Fruit fly (Drosophila melanogaster) whole organism, embryonic: ENCODE measurements around the gene CG7025.

Experiments
- Bdp1 ChIP-seq: fragments of 200-800 bp; sonication (Bioruptor generic); optimal IDR thresholded peaks from 3 replicates; lab custom pipeline; 2016; ENCODE audit warnings: missing biosample characterization, missing genetic modification characterization
- CG1024 ChIP-seq: fragments of 200-800 bp; sonication (Bioruptor generic); IDR thresholded peaks from 2 replicates; pipeline ENCODE4 v1.3.6; 2022; ENCODE audit warnings: missing biosample characterization, missing genetic modification characterization
- CG10267 ChIP-seq: fragments of 200-800 bp; sonication (Bioruptor generic); optimal IDR thresholded peaks from 2 replicates; lab custom pipeline; 2018; ENCODE audit warnings: missing biosample characterization, mild to moderate bottlenecking, missing genetic modification characterization, moderate library complexity
- CG10431 ChIP-seq: fragments of 200-800 bp; sonication (Bioruptor generic); optimal IDR thresholded peaks from 3 replicates; lab custom pipeline; 2018; ENCODE audit warnings: missing biosample characterization, mild to moderate bottlenecking, missing genetic modification characterization
- CG11695 ChIP-seq: fragments of 200-800 bp; sonication (Bioruptor generic); IDR thresholded peaks from 3 replicates; pipeline ENCODE4 v1.3.6; 2022; ENCODE audit warnings: missing biosample characterization, missing genetic modification characterization
- CG12104 ChIP-seq: fragments of 200-800 bp; sonication (Bioruptor generic); optimal IDR thresholded peaks from 3 replicates; lab custom pipeline; 2016; ENCODE audit warnings: missing biosample characterization, missing genetic modification characterization
- CG12769 ChIP-seq: fragments of 200-800 bp; sonication (Bioruptor generic); optimal IDR thresholded peaks from 2 replicates; lab custom pipeline; 2019; ENCODE audit warnings: missing biosample characterization, mild to moderate bottlenecking, missing genetic modification characterization, moderate library complexity
- CG13775 ChIP-seq: fragments of 200-800 bp; sonication (Bioruptor generic); optimal IDR thresholded peaks from 3 replicates; lab custom pipeline; 2017; ENCODE audit warnings: missing biosample characterization, mild to moderate bottlenecking, missing genetic modification characterization
- CG15479 ChIP-seq: fragments of 200-800 bp; sonication (Bioruptor generic); optimal IDR thresholded peaks from 3 replicates; lab custom pipeline; 2019; ENCODE audit warnings: missing biosample characterization, mild to moderate bottlenecking, missing genetic modification characterization, moderate library complexity
- CG16815 ChIP-seq: fragments of 200-800 bp; sonication (Bioruptor generic); optimal IDR thresholded peaks from 3 replicates; lab custom pipeline; 2017; ENCODE audit warnings: missing biosample characterization, mild to moderate bottlenecking, missing genetic modification characterization
- CG17359 ChIP-seq: fragments of 200-800 bp; sonication (Bioruptor generic); optimal IDR thresholded peaks from 3 replicates; lab custom pipeline; 2018; ENCODE audit warnings: missing biosample characterization, mild to moderate bottlenecking, missing genetic modification characterization, moderate library complexity
- CG2120 ChIP-seq: fragments of 200-800 bp; sonication (Bioruptor generic); optimal IDR thresholded peaks from 3 replicates; lab custom pipeline; 2016; ENCODE audit warnings: missing biosample characterization, missing genetic modification characterization
- CG2202 ChIP-seq: fragments of 200-800 bp; sonication (Bioruptor generic); optimal IDR thresholded peaks from 2 replicates; lab custom pipeline; 2018; ENCODE audit warnings: missing biosample characterization, mild to moderate bottlenecking, missing genetic modification characterization
- CG34422 ChIP-seq: fragments of 200-800 bp; sonication (Bioruptor generic); IDR thresholded peaks from 3 replicates; pipeline ENCODE4 v1.3.6; 2022; ENCODE audit warnings: missing biosample characterization, missing genetic modification characterization
- CG3838 ChIP-seq: fragments of 200-800 bp; sonication (Bioruptor generic); optimal IDR thresholded peaks from 3 replicates; lab custom pipeline; 2016; ENCODE audit warnings: missing biosample characterization, missing genetic modification characterization
- CG3847 ChIP-seq: fragments of 200-800 bp; sonication (Bioruptor generic); IDR thresholded peaks from 2 replicates; pipeline ENCODE4 v1.3.6; 2022; ENCODE audit warnings: missing biosample characterization, missing genetic modification characterization
- CG4424 ChIP-seq: fragments of 200-800 bp; sonication (Bioruptor generic); optimal IDR thresholded peaks from 3 replicates; lab custom pipeline; 2016; ENCODE audit warnings: missing biosample characterization, missing genetic modification characterization
- CG5180 ChIP-seq: fragments of 200-800 bp; sonication (Bioruptor generic); optimal IDR thresholded peaks from 3 replicates; lab custom pipeline; 2017; ENCODE audit warnings: missing biosample characterization, missing genetic modification characterization, mild to moderate bottlenecking, moderate library complexity, missing genetic modification reagents
- CG6654 ChIP-seq: fragments of 200-800 bp; sonication (Bioruptor generic); optimal IDR thresholded peaks from 2 replicates; lab custom pipeline; 2017; ENCODE audit warnings: missing biosample characterization, mild to moderate bottlenecking, missing genetic modification characterization
- CG6854 ChIP-seq: fragments of 200-800 bp; sonication (Bioruptor generic); optimal IDR thresholded peaks from 3 replicates; lab custom pipeline; 2017; ENCODE audit warnings: missing biosample characterization, mild to moderate bottlenecking, missing genetic modification characterization
- CG7271 ChIP-seq: fragments of 200-800 bp; sonication (Bioruptor generic); optimal IDR thresholded peaks from 2 replicates; lab custom pipeline; 2018; ENCODE audit warnings: missing biosample characterization, mild to moderate bottlenecking, missing genetic modification characterization, moderate library complexity
- Eip74EF ChIP-seq, 2 experiments: fragments of 200-800 bp in 1 of 2; fragments of >200 bp in 1 of 2; sonication (Bioruptor generic) in 1 of 2; optimal IDR thresholded peaks; 2 replicates each; lab custom pipeline; 2017 to 2019; ENCODE audit warnings: missing biosample characterization in 2 of 2, missing genetic modification characterization in 2 of 2, mild to moderate bottlenecking in 1 of 2, moderate library complexity in 1 of 2
- Ets65A ChIP-seq: fragments of 200-800 bp; sonication (Bioruptor generic); peaks from one replicate; lab custom pipeline; 2016; ENCODE audit warnings: missing biosample characterization, missing genetic modification characterization
- HmgZ ChIP-seq: fragments of 200-800 bp; sonication (Bioruptor generic); optimal IDR thresholded peaks from 2 replicates; lab custom pipeline; 2018; ENCODE audit warnings: missing biosample characterization, mild to moderate bottlenecking, missing genetic modification characterization
- Hr39 ChIP-seq: fragments of >200 bp; optimal IDR thresholded peaks from 2 replicates; lab custom pipeline; 2017
- NK7.1 ChIP-seq: fragments of 200-800 bp; sonication (Bioruptor generic); optimal IDR thresholded peaks from 3 replicates; lab custom pipeline; 2016; ENCODE audit warnings: missing biosample characterization, missing genetic modification characterization
- Nf-YA ChIP-seq: fragments of 200-800 bp; sonication (Bioruptor generic); IDR thresholded peaks from 2 replicates; pipeline ENCODE4 v1.3.6; 2022; ENCODE audit warnings: missing biosample characterization, missing genetic modification characterization
- Rfx ChIP-seq: fragments of 200-800 bp; sonication (Bioruptor generic); IDR thresholded peaks from 2 replicates; pipeline ENCODE4 v1.3.6; 2022; ENCODE audit warnings: missing biosample characterization, missing genetic modification characterization
- Rx ChIP-seq: fragments of 200-800 bp; sonication (Bioruptor generic); IDR thresholded peaks from 2 replicates; pipeline ENCODE4 v1.3.6; 2022; ENCODE audit warnings: missing biosample characterization, missing genetic modification characterization
- amos ChIP-seq: fragments of 200-800 bp; sonication (Bioruptor generic); IDR thresholded peaks from 2 replicates; pipeline ENCODE4 v1.3.6; 2022; ENCODE audit warnings: missing biosample characterization, missing genetic modification characterization; ENCODE audit not compliant: partially characterized antibody
- da ChIP-seq: fragments of 200-800 bp; sonication (Bioruptor generic); optimal IDR thresholded peaks from 2 replicates; lab custom pipeline; 2016; ENCODE audit warnings: missing biosample characterization, missing genetic modification characterization
- fu2 ChIP-seq: fragments of 200-800 bp; sonication (Bioruptor generic); optimal IDR thresholded peaks from 2 replicates; lab custom pipeline; 2016; ENCODE audit warnings: missing biosample characterization, missing genetic modification characterization
- gt ChIP-seq: fragments of 200-800 bp; sonication (Bioruptor generic); IDR thresholded peaks from 2 replicates; pipeline ENCODE4 v1.3.6; 2022; ENCODE audit warnings: missing biosample characterization, missing genetic modification characterization
- hbn ChIP-seq: fragments of 200-800 bp; sonication (Bioruptor generic); IDR thresholded peaks from 2 replicates; pipeline ENCODE4 v1.3.6; 2022; ENCODE audit warnings: missing biosample characterization, missing genetic modification characterization; ENCODE audit not compliant: partially characterized antibody
- kah ChIP-seq: fragments of 200-800 bp; sonication (Bioruptor generic); optimal IDR thresholded peaks from 2 replicates; lab custom pipeline; 2018; ENCODE audit warnings: missing biosample characterization, mild to moderate bottlenecking, missing genetic modification characterization
- ken ChIP-seq: fragments of 200-800 bp; sonication (Bioruptor generic); IDR thresholded peaks from 3 replicates; pipeline ENCODE4 v1.3.6; 2022; ENCODE audit warnings: missing biosample characterization, missing genetic modification characterization
- lmd ChIP-seq: fragments of 200-800 bp; sonication (Bioruptor generic); IDR thresholded peaks from 2 replicates; pipeline ENCODE4 v1.3.6; 2022; ENCODE audit warnings: missing biosample characterization, missing genetic modification characterization
- nau ChIP-seq: fragments of 200-800 bp; sonication (Bioruptor generic); optimal IDR thresholded peaks from 3 replicates; lab custom pipeline; 2017; ENCODE audit warnings: missing biosample characterization, mild to moderate bottlenecking, missing genetic modification characterization, missing genetic modification reagents
- nerfin-2 ChIP-seq: fragments of 200-800 bp; sonication (Bioruptor generic); IDR thresholded peaks from 2 replicates; pipeline ENCODE4 v1.3.6; 2022; ENCODE audit warnings: missing biosample characterization, missing genetic modification characterization; ENCODE audit not compliant: partially characterized antibody
- oc ChIP-seq: fragments of 200-800 bp; sonication (Bioruptor generic); optimal IDR thresholded peaks from 2 replicates; lab custom pipeline; 2018; ENCODE audit warnings: missing biosample characterization, mild to moderate bottlenecking, missing genetic modification characterization, moderate library complexity
- phol ChIP-seq: fragments of 200-800 bp; sonication (Bioruptor generic); optimal IDR thresholded peaks from 3 replicates; lab custom pipeline; 2018; ENCODE audit warnings: missing biosample characterization, mild to moderate bottlenecking, missing genetic modification characterization, moderate library complexity
- sr ChIP-seq: fragments of 200-800 bp; sonication (Bioruptor generic); IDR thresholded peaks from 3 replicates; pipeline ENCODE4 v1.3.6; 2022; ENCODE audit warnings: missing biosample characterization, missing genetic modification characterization
- sug ChIP-seq: fragments of 200-800 bp; optimal IDR thresholded peaks from 2 replicates; lab custom pipeline; 2019; ENCODE audit warnings: missing biosample characterization, mild to moderate bottlenecking, missing genetic modification characterization, moderate library complexity
- wor ChIP-seq: fragments of 200-800 bp; sonication (Bioruptor generic); IDR thresholded peaks from 2 replicates; pipeline ENCODE4 v1.3.6; 2022; ENCODE audit warnings: missing biosample characterization, missing genetic modification characterization
- z ChIP-seq: fragments of 200-800 bp; sonication (Bioruptor generic); IDR thresholded peaks from 3 replicates; pipeline ENCODE4 v1.3.6; 2022; ENCODE audit warnings: missing biosample characterization, missing genetic modification characterization
- zen ChIP-seq: fragments of 200-800 bp; sonication (Bioruptor generic); optimal IDR thresholded peaks from 3 replicates; lab custom pipeline; 2018; ENCODE audit warnings: missing biosample characterization, mild to moderate bottlenecking, missing genetic modification characterization, moderate library complexity
- zen2 ChIP-seq: fragments of 200-800 bp; sonication (Bioruptor generic); IDR thresholded peaks from 3 replicates; pipeline ENCODE4 v1.3.6; 2022; ENCODE audit warnings: missing biosample characterization, missing genetic modification characterization; ENCODE audit not compliant: partially characterized antibody

Gene CG7025

dm6 chr2L:7722102-7722501 lies 29.6 kb upstream of the CG7025 start:
- no peak for TF ChIP-seq nau
- TF ChIP-seq Nf-YA (GFP tag; lab: Robert Waterston, UW), result no peak
- no peak for TF ChIP-seq CG6654
- no peak for TF ChIP-seq CG1024 (GFP tag; lab: Robert Waterston, UW)
- TF ChIP-seq CG2202 (tag; lab: Kevin White, UChicago), result no peak
- no peak for TF ChIP-seq Hr39 (lab: Kevin White, UChicago)
- no peak for TF ChIP-seq Ets65A (GFP tag; lab: Kevin White, UChicago)
- TF ChIP-seq fu2 (GFP tag; lab: Kevin White, UChicago), result no peak
- TF ChIP-seq CG4424 (GFP tag; lab: Kevin White, UChicago), result no peak
- TF ChIP-seq da (GFP tag; lab: Kevin White, UChicago), result no peak
- no peak for TF ChIP-seq CG3838 (GFP tag; lab: Kevin White, UChicago)
- no peak for TF ChIP-seq NK7.1 (GFP tag; lab: Kevin White, UChicago)
- TF ChIP-seq CG12104 (GFP tag; lab: Kevin White, UChicago), result no peak
- no peak for TF ChIP-seq CG17359 (tag; lab: Kevin White, UChicago)

DNA sequence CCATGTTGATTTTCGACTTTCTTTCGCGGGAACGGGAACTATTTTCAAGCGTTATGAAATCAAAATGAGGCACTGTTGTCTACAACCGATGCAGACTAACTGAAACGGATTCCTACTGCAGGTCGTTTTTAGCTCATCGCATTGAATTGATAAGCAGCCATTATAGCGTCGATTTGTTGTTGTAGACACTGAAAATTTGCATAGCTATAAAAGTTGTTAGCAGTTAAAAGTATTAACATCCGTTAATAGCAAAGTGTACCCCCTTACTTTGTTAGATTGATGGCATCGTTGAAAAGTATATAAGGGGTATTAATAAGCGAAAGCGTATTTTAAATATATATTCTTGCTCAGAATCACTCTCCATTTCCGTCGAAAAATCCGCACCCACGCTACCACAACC lies 26.9 kb upstream of the CG7025 start, which contains the start of gene CG13793:
Gene CG13793 (minus strand): TSS at position 101 of the 400 bp plus-strand sequence.
- no peak for TF ChIP-seq CG7271 (tag; lab: Kevin White, UChicago)
- TF ChIP-seq Eip74EF (GFP tag; optimal IDR thresholded peaks at IDR 0.05; lab: Kevin White, UChicago), result no peak
- no peak for TF ChIP-seq Rfx (GFP tag; lab: Robert Waterston, UW)
- no peak for TF ChIP-seq CG15479
- no peak for TF ChIP-seq CG6854 (GFP tag; lab: Kevin White, UChicago)
- no peak for TF ChIP-seq HmgZ
- no peak for TF ChIP-seq phol (tag; lab: Kevin White, UChicago)
- no peak for TF ChIP-seq CG2120 (GFP tag; lab: Kevin White, UChicago)
- TF ChIP-seq CG34422 (GFP tag; lab: Robert Waterston, UW), result no peak
- TF ChIP-seq CG1024 (GFP tag; lab: Robert Waterston, UW), result no peak

DNA sequence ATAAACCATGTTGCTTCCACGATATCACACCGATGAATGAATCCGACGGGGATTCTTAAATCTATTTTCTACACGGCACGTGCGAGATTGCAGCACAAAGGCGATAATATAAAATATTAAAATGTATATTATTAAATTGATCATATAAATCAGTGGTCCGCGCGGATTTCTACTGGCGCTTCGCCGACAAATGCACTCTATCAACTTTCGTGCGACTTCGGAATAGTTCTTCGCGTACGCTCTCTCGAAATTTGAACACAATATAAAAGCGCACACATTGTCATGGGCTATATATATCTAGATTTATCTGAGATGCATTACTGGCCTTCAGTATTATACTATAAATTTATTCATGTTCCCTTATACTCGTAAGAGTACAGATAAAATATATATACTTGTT lies 24.1 kb upstream of the CG7025 start, which contains the start of gene CG33296:
Gene CG33296 (minus strand): TSS at position 101 of the 400 bp plus-strand sequence.
- TF ChIP-seq amos (GFP tag; lab: Robert Waterston, UW), result no peak
- TF ChIP-seq CG10267 (tag; lab: Kevin White, UChicago), result no peak
- no peak for TF ChIP-seq NK7.1 (GFP tag; lab: Kevin White, UChicago)
- no peak for TF ChIP-seq sug
- no peak for TF ChIP-seq lmd (GFP tag; lab: Robert Waterston, UW)
- no peak for TF ChIP-seq hbn (GFP tag; lab: Robert Waterston, UW)
- TF ChIP-seq zen (tag; lab: Kevin White, UChicago), result no peak
- TF ChIP-seq Hr39 (lab: Kevin White, UChicago), result no peak
- no peak for TF ChIP-seq CG10431 (GFP tag; lab: Kevin White, UChicago)
- TF ChIP-seq Rx, result no peak
- TF ChIP-seq CG11695 (GFP tag; lab: Robert Waterston, UW), result no peak
- TF ChIP-seq nerfin-2, result no peak
- no peak for TF ChIP-seq wor
- TF ChIP-seq oc, result no peak

- no peak for TF ChIP-seq CG13775
- TF ChIP-seq CG16815, result no peak
- TF ChIP-seq Bdp1 (GFP tag; lab: Kevin White, UChicago), result peak; percentile 90
- TF ChIP-seq CG12769 (tag; lab: Kevin White, UChicago), result peak; percentile 13
- peak; percentile 77; the same call in 2 of the 3 replicates for TF ChIP-seq sr (GFP tag; lab: Robert Waterston, UW)
- peak; percentile 70 for TF ChIP-seq nau
- TF ChIP-seq CG3847 (GFP tag; lab: Robert Waterston, UW), result 0 out of 2 replicates have a peak, but pooled peaks have one; percentile 6
- no peak for TF ChIP-seq ken
- no peak for TF ChIP-seq gt (GFP tag; lab: Robert Waterston, UW)
- peak; percentile 84 for TF ChIP-seq kah (GFP tag; lab: Kevin White, UChicago)
- TF ChIP-seq z (GFP tag; lab: Robert Waterston, UW), result peak; percentile 93
- no peak for TF ChIP-seq CG5180 (GFP tag; lab: Kevin White, UChicago)
- TF ChIP-seq zen2, result 0 out of 3 replicates have a peak, but pooled peaks have one; percentile 27
Observed at dm6 chr2L:7711034-7711685, 18.7 kb upstream of the CG7025 start.
